Worm (Caenorhabditis elegans) whole organism, midembryonic: ENCODE results near the gene vnut-1.

Experiments
- tab-1 ChIP-seq: fragments of 200-800 bp; sonication (Bioruptor generic); IDR thresholded peaks from 2 replicates; pipeline ENCODE4 v1.3.6; 2022; ENCODE audit warnings: missing genetic modification characterization, missing compliant biosample characterization
- ztf-23 ChIP-seq: fragments of 200-800 bp; sonication (Bioruptor generic); IDR thresholded peaks from 2 replicates; pipeline ENCODE4 v1.3.6; 2022; ENCODE audit warnings: missing genetic modification reagents, missing genetic modification characterization, missing compliant biosample characterization

ce11 chrII:14537728-14538127 is 48.1 kb downstream of the vnut-1 start, which contains the start of the genes clec-147 and C04H5.7:
- TF ChIP-seq ztf-23 (GFP tag; lab: Robert Waterston, UW) = no peak
- TF ChIP-seq tab-1 (GFP tag; lab: Robert Waterston, UW) = no peak
